Worm (Caenorhabditis elegans) whole organism, late embryonic: ENCODE measurements around the gene T14B4.3.
A peak's percentile ranks its signal among the peaks of the same experiment; 100 is the strongest.

Experiments
- F13H6.1 ChIP-seq: sonication (generic microtip); optimal IDR thresholded peaks from 2 replicates; lab custom pipeline; 2016; ENCODE audit warnings: missing genetic modification characterization, missing compliant biosample characterization
- K09A11.1 ChIP-seq: sonication (generic microtip); optimal IDR thresholded peaks from 2 replicates; lab custom pipeline; 2017; ENCODE audit warnings: antibody characterized with exemption, mild to moderate bottlenecking, missing genetic modification characterization, missing compliant biosample characterization; ENCODE audit not compliant: insufficient read depth
- T23F11.4 ChIP-seq: fragments of 200-800 bp; sonication (Bioruptor generic); optimal IDR thresholded peaks from 2 replicates; lab custom pipeline; 2018; ENCODE audit warnings: mild to moderate bottlenecking, missing genetic modification characterization, missing compliant biosample characterization
- ama-1 ChIP-seq: fragments of 150-350 bp; optimal IDR thresholded peaks from 2 replicates; lab custom pipeline; 2014
- ceh-14 ChIP-seq: sonication (generic microtip); optimal IDR thresholded peaks from 2 replicates; lab custom pipeline; 2016; ENCODE audit warnings: missing genotype, missing genetic modification characterization, missing compliant biosample characterization
- ceh-18 ChIP-seq: sonication (generic microtip); optimal IDR thresholded peaks from 2 replicates; lab custom pipeline; 2016; ENCODE audit warnings: missing genetic modification characterization, missing compliant biosample characterization
- ceh-19 ChIP-seq: fragments of 200-800 bp; sonication (Bioruptor generic); optimal IDR thresholded peaks from 2 replicates; lab custom pipeline; 2018; ENCODE audit warnings: mild to moderate bottlenecking, missing genetic modification characterization, missing compliant biosample characterization
- ceh-22 ChIP-seq: sonication (generic microtip); optimal IDR thresholded peaks from 2 replicates; lab custom pipeline; 2017; ENCODE audit warnings: missing biosample characterization, missing genetic modification characterization
- ceh-31 ChIP-seq: sonication (generic microtip); optimal IDR thresholded peaks from 2 replicates; lab custom pipeline; 2016; ENCODE audit warnings: missing genetic modification characterization, missing compliant biosample characterization
- ceh-45 ChIP-seq: fragments of 200-800 bp; sonication (Bioruptor generic); IDR thresholded peaks from 2 replicates; pipeline ENCODE4 v1.3.6; 2022; ENCODE audit warnings: missing genetic modification reagents, missing genetic modification characterization, missing compliant biosample characterization
- ceh-48 ChIP-seq: sonication (generic microtip); optimal IDR thresholded peaks from 2 replicates; lab custom pipeline; 2016; ENCODE audit warnings: missing genetic modification characterization, inconsistent platforms, missing compliant biosample characterization
- ceh-6 ChIP-seq: fragments of 200-800 bp; sonication (Bioruptor generic); optimal IDR thresholded peaks from 2 replicates; lab custom pipeline; 2018; ENCODE audit warnings: mild to moderate bottlenecking, missing genetic modification characterization, missing compliant biosample characterization
- ceh-9 ChIP-seq: sonication (generic microtip); optimal IDR thresholded peaks from 2 replicates; lab custom pipeline; 2016; ENCODE audit warnings: mild to moderate bottlenecking, missing genetic modification characterization, inconsistent platforms, missing compliant biosample characterization
- che-1 ChIP-seq: sonication (generic microtip); optimal IDR thresholded peaks from 2 replicates; lab custom pipeline; 2016; ENCODE audit warnings: mild to moderate bottlenecking, missing genetic modification characterization, missing compliant biosample characterization
- dve-1 ChIP-seq: sonication (generic microtip); optimal IDR thresholded peaks from 2 replicates; lab custom pipeline; 2017; ENCODE audit warnings: antibody characterized with exemption, mild to moderate bottlenecking, missing genetic modification characterization, missing compliant biosample characterization
- elt-2 ChIP-seq: sonication (generic microtip); optimal IDR thresholded peaks from 2 replicates; lab custom pipeline; 2016; ENCODE audit warnings: missing genetic modification reagents, missing genetic modification characterization, missing compliant biosample characterization
- ets-4 ChIP-seq: sonication (generic microtip); optimal IDR thresholded peaks from 2 replicates; lab custom pipeline; 2016; ENCODE audit warnings: missing genetic modification characterization, missing compliant biosample characterization
- eyg-1 ChIP-seq: sonication (generic microtip); optimal IDR thresholded peaks from 2 replicates; lab custom pipeline; 2016; ENCODE audit warnings: missing genotype, missing genetic modification characterization, missing compliant biosample characterization
- fax-1 ChIP-seq: sonication (generic microtip); optimal IDR thresholded peaks from 2 replicates; lab custom pipeline; 2016; ENCODE audit warnings: missing genotype, missing genetic modification characterization, missing compliant biosample characterization
- fkh-10 ChIP-seq: fragments of 150-350 bp; optimal IDR thresholded peaks from 2 replicates; lab custom pipeline; 2014; ENCODE audit warnings: missing biosample characterization, missing genetic modification reagents, missing genetic modification characterization
- fkh-6 ChIP-seq: sonication (generic microtip); optimal IDR thresholded peaks from 2 replicates; lab custom pipeline; 2016; ENCODE audit warnings: missing genetic modification characterization, missing compliant biosample characterization
- hlh-13 ChIP-seq: fragments of 200-800 bp; sonication (Bioruptor generic); optimal IDR thresholded peaks from 2 replicates; lab custom pipeline; 2018; ENCODE audit warnings: mild to moderate bottlenecking, missing genetic modification characterization, missing compliant biosample characterization
- hlh-30 ChIP-seq: sonication (generic microtip); optimal IDR thresholded peaks from 2 replicates; lab custom pipeline; 2017; ENCODE audit warnings: antibody characterized with exemption, missing genetic modification characterization, missing compliant biosample characterization; ENCODE audit not compliant: insufficient read depth
- hlh-6 ChIP-seq: sonication (generic microtip); optimal IDR thresholded peaks from 2 replicates; lab custom pipeline; 2016; ENCODE audit warnings: missing genotype, missing genetic modification characterization, missing compliant biosample characterization
- hlh-8 ChIP-seq: sonication (generic microtip); optimal IDR thresholded peaks from 2 replicates; lab custom pipeline; 2016; ENCODE audit warnings: missing genotype, missing genetic modification characterization, missing compliant biosample characterization
- lin-11 ChIP-seq: fragments of 200-800 bp; sonication (Bioruptor generic); optimal IDR thresholded peaks from 2 replicates; lab custom pipeline; 2018; ENCODE audit warnings: mild to moderate bottlenecking, missing genetic modification characterization, missing compliant biosample characterization
- madf-2 ChIP-seq: sonication (generic microtip); optimal IDR thresholded peaks from 2 replicates; lab custom pipeline; 2017; ENCODE audit warnings: missing genetic modification characterization, missing compliant biosample characterization
- mec-3 ChIP-seq: sonication (generic microtip); optimal IDR thresholded peaks from 2 replicates; lab custom pipeline; 2016; ENCODE audit warnings: borderline replicate concordance, missing genetic modification characterization, missing compliant biosample characterization
- nfya-1 ChIP-seq: sonication (generic microtip); optimal IDR thresholded peaks from 2 replicates; lab custom pipeline; 2017; ENCODE audit warnings: missing genetic modification characterization, mild to moderate bottlenecking, missing compliant biosample characterization, antibody characterized with exemption, moderate library complexity
- nhr-11 ChIP-seq: fragments of 150-350 bp; optimal IDR thresholded peaks from 2 replicates; lab custom pipeline; 2014; ENCODE audit warnings: missing biosample characterization, missing genetic modification characterization
- odd-2 ChIP-seq: sonication (generic microtip); optimal IDR thresholded peaks from 2 replicates; lab custom pipeline; 2017; ENCODE audit warnings: antibody characterized with exemption, mild to moderate bottlenecking, missing genetic modification characterization, missing compliant biosample characterization
- pat-9 ChIP-seq: fragments of 200-800 bp; sonication (Bioruptor generic); optimal IDR thresholded peaks from 2 replicates; lab custom pipeline; 2018; ENCODE audit warnings: mild to moderate bottlenecking, missing genetic modification characterization, moderate library complexity, missing compliant biosample characterization
- pha-4 ChIP-seq: fragments of 150-350 bp; optimal IDR thresholded peaks from 2 replicates; lab custom pipeline; 2018; ENCODE audit warnings: missing biosample characterization, missing genetic modification reagents, missing genetic modification characterization
- pqm-1 ChIP-seq: sonication (generic microtip); optimal IDR thresholded peaks from 2 replicates; lab custom pipeline; 2016; ENCODE audit warnings: missing genetic modification characterization, missing compliant biosample characterization
- pros-1 ChIP-seq: fragments of 150-350 bp; optimal IDR thresholded peaks from 2 replicates; lab custom pipeline; 2014; ENCODE audit warnings: missing biosample characterization, missing genetic modification reagents, missing genetic modification characterization
- ref-2 ChIP-seq: sonication (generic microtip); optimal IDR thresholded peaks from 2 replicates; lab custom pipeline; 2016; ENCODE audit warnings: missing genetic modification characterization, missing compliant biosample characterization
- sdc-2 ChIP-seq: sonication (generic microtip); optimal IDR thresholded peaks from 2 replicates; lab custom pipeline; 2016; ENCODE audit warnings: missing genotype, missing genetic modification characterization, missing compliant biosample characterization
- sox-2 ChIP-seq: fragments of 200-800 bp; sonication (Bioruptor generic); IDR thresholded peaks from 2 replicates; pipeline ENCODE4 v1.3.6; 2022; ENCODE audit warnings: missing genetic modification reagents, missing genetic modification characterization, missing compliant biosample characterization
- tbx-7 ChIP-seq: sonication (generic microtip); optimal IDR thresholded peaks from 2 replicates; lab custom pipeline; 2016; ENCODE audit warnings: missing genotype, missing genetic modification characterization, missing compliant biosample characterization
- ttx-3 ChIP-seq: sonication (generic microtip); optimal IDR thresholded peaks from 2 replicates; lab custom pipeline; 2016; ENCODE audit warnings: missing genetic modification reagents, missing genetic modification characterization, missing compliant biosample characterization
- unc-3 ChIP-seq, 2 experiments: fragments of 200-800 bp in 1 of 2; sonication (Bioruptor generic) in 1 of 2; sonication (generic microtip) in 1 of 2; conservative IDR thresholded peaks in 1 of 2; optimal IDR thresholded peaks in 1 of 2; 2 replicates each; pipeline versions ENCODE4 v1.3.6 to Lab custom; 2016 to 2022; ENCODE audit warnings: missing compliant biosample characterization in 2 of 2, missing genetic modification characterization in 2 of 2, missing genetic modification reagents in 1 of 2
- unc-86 ChIP-seq: sonication (generic microtip); optimal IDR thresholded peaks from 2 replicates; lab custom pipeline; 2016; ENCODE audit warnings: missing genetic modification characterization, missing compliant biosample characterization
- ztf-16 ChIP-seq: sonication (generic microtip); optimal IDR thresholded peaks from 2 replicates; lab custom pipeline; 2017; ENCODE audit warnings: missing genetic modification characterization, missing compliant biosample characterization

The T14B4.3 gene

ce11 chrII:6734674-6735073 lies at the start of gene T14B4.3 (continued):
- no peak for TF ChIP-seq ceh-45
- TF ChIP-seq unc-86, result peak; percentile 15
- no peak for TF ChIP-seq mec-3
- TF ChIP-seq T23F11.4, result no peak
- TF ChIP-seq hlh-8 (tag; lab: Kevin White, UChicago), result peak; percentile 75
- TF ChIP-seq ceh-6, result no peak
- no peak for TF ChIP-seq ceh-22 (tag; lab: Kevin White, UChicago)
- TF ChIP-seq sox-2 (GFP tag; lab: Robert Waterston, UW), result no peak
- no peak for TF ChIP-seq ceh-48 (tag; lab: Kevin White, UChicago)
- TF ChIP-seq pat-9 (tag; lab: Kevin White, UChicago), result no peak
- TF ChIP-seq fax-1 (tag; lab: Kevin White, UChicago), result peak; percentile 84
- TF ChIP-seq sdc-2 (tag; lab: Kevin White, UChicago), result no peak
- TF ChIP-seq nhr-11 (tag; lab: Kevin White, UChicago), result no peak
- TF ChIP-seq pros-1, result no peak
- TF ChIP-seq fkh-10, result no peak
- TF ChIP-seq eyg-1 (tag; lab: Kevin White, UChicago), result no peak

- TF ChIP-seq unc-3 (GFP tag; conservative IDR thresholded peaks at IDR 0.05; lab: Robert Waterston, UW), result no peak
- TF ChIP-seq unc-3 (tag; optimal IDR thresholded peaks at IDR 0.05; lab: Kevin White, UChicago), result no peak
- TF ChIP-seq hlh-13 (GFP tag; lab: Kevin White, UChicago), result no peak
- no peak for TF ChIP-seq fkh-6 (tag; lab: Kevin White, UChicago)
- no peak for TF ChIP-seq pha-4 (tag; lab: Kevin White, UChicago)
- no peak for TF ChIP-seq madf-2 (tag; lab: Kevin White, UChicago)
- no peak for TF ChIP-seq sdc-2 (tag; lab: Kevin White, UChicago)
- no peak for TF ChIP-seq ets-4 (tag; lab: Kevin White, UChicago)
- TF ChIP-seq nfya-1 (tag; lab: Kevin White, UChicago), result no peak
- TF ChIP-seq pros-1, result no peak
Observed at ce11 chrII:6685964-6686363, 48.8 kb upstream of the T14B4.3 start.

ce11 chrII:6689088-6689487 lies 45.6 kb upstream of the T14B4.3 start:
- TF ChIP-seq ceh-19 (no peak), fax-1 (tag; lab: Kevin White, UChicago) (no peak), ceh-18 (tag; lab: Kevin White, UChicago) (no peak), ceh-9 (no peak), pqm-1 (no peak), hlh-30 (tag; lab: Kevin White, UChicago) (no peak), ceh-14 (tag; lab: Kevin White, UChicago) (no peak), ref-2 (tag; lab: Kevin White, UChicago) (no peak), nfya-1 (tag; lab: Kevin White, UChicago) (no peak), F13H6.1 (no peak), odd-2 (no peak), eyg-1 (tag; lab: Kevin White, UChicago) (no peak), fkh-6 (tag; lab: Kevin White, UChicago) (no peak), che-1 (tag; lab: Kevin White, UChicago) (no peak), madf-2 (tag; lab: Kevin White, UChicago) (no peak), K09A11.1 (tag; lab: Kevin White, UChicago) (no peak), dve-1 (tag; lab: Kevin White, UChicago) (no peak), ttx-3 (tag; lab: Kevin White, UChicago) (no peak)

- TF ChIP-seq pros-1 (no peak), fkh-10 (no peak), hlh-6 (tag; lab: Kevin White, UChicago) (no peak), ceh-31 (tag; lab: Kevin White, UChicago) (no peak), lin-11 (no peak), unc-3 (GFP tag; conservative IDR thresholded peaks at IDR 0.05; lab: Robert Waterston, UW) (no peak), unc-3 (tag; optimal IDR thresholded peaks at IDR 0.05; lab: Kevin White, UChicago) (no peak), ceh-48 (tag; lab: Kevin White, UChicago) (no peak), elt-2 (tag; lab: Kevin White, UChicago) (no peak), ceh-19 (no peak), ama-1 (no peak), tbx-7 (tag; lab: Kevin White, UChicago) (no peak), unc-86 (no peak), ztf-16 (tag; lab: Kevin White, UChicago) (no peak)
Observed at ce11 chrII:6695388-6695787, 39.3 kb upstream of the T14B4.3 start, which contains the start of gene C18H9.5. C18H9.5 (minus strand) TSS chrII:6695566.
